Worm (Caenorhabditis elegans) whole organism, L4/young adult: ENCODE results near the gene daf-19.

Source experiments
- W03F9.2 ChIP-seq: fragments of 150-350 bp; optimal IDR thresholded peaks from 2 replicates; lab custom pipeline; 2014; ENCODE audit warnings: missing biosample characterization, missing genetic modification characterization
- dao-5 ChIP-seq: sonication (generic microtip); optimal IDR thresholded peaks from 2 replicates; lab custom pipeline; 2016; ENCODE audit warnings: missing genotype, missing genetic modification characterization, moderate library complexity, missing compliant biosample characterization
- him-1 ChIP-seq: sonication (generic microtip); optimal IDR thresholded peaks from 2 replicates; lab custom pipeline; 2016; ENCODE audit warnings: missing genotype, missing genetic modification reagents, missing genetic modification characterization, missing compliant biosample characterization

daf-19 gene

ce11 chrII:10134285-10134995 lies 34.7 kb downstream of the daf-19 start, which contains the start of gene F27E5.9:
Gene F27E5.9 (plus strand): TSS chrII:10134945.
- TF ChIP-seq W03F9.2 (tag; lab: Kevin White, UChicago) (no peak), him-1 (tag; lab: Kevin White, UChicago) (no peak), dao-5 (tag; lab: Kevin White, UChicago) (no peak)

ce11 chrII:10132818-10133217 lies 36.3 kb downstream of the daf-19 start:
- TF ChIP-seq W03F9.2 (tag; lab: Kevin White, UChicago) (no peak), dao-5 (tag; lab: Kevin White, UChicago) (no peak), him-1 (tag; lab: Kevin White, UChicago) (no peak)

- no peak for TF ChIP-seq him-1 (tag; lab: Kevin White, UChicago)
- no peak for TF ChIP-seq dao-5 (tag; lab: Kevin White, UChicago)
- TF ChIP-seq W03F9.2 (tag; lab: Kevin White, UChicago), result no peak
Observed at ce11 chrII:10131760-10132159, 37.4 kb downstream of the daf-19 start, which contains the start of gene F27E5.5. Gene F27E5.5 (minus strand): TSS chrII:10131860.

- TF ChIP-seq W03F9.2 (tag; lab: Kevin White, UChicago) (no peak), him-1 (tag; lab: Kevin White, UChicago) (no peak)
Observed at ce11 chrII:10127389-10127788, 41.8 kb downstream of the daf-19 start, which contains the start of gene F27E5.8. Gene F27E5.8 (minus strand): TSS chrII:10127489.

- TF ChIP-seq W03F9.2 (tag; lab: Kevin White, UChicago) (no peak), dao-5 (tag; lab: Kevin White, UChicago) (no peak), him-1 (tag; lab: Kevin White, UChicago) (no peak)
Observed at ce11 chrII:10122465-10122864, 46.7 kb downstream of the daf-19 start, which contains the start of gene F27E5.7. Gene F27E5.7 (plus strand): TSS chrII:10122765.

- TF ChIP-seq dao-5 (tag; lab: Kevin White, UChicago), result no peak
- no peak for TF ChIP-seq W03F9.2 (tag; lab: Kevin White, UChicago)
- no peak for TF ChIP-seq him-1 (tag; lab: Kevin White, UChicago)
Observed at ce11 chrII:10121725-10122124, 47.4 kb downstream of the daf-19 start, which contains the start of gene lov-1. Gene lov-1 (minus strand): TSS chrII:10121825.

- TF ChIP-seq him-1 (tag; lab: Kevin White, UChicago) (no peak), W03F9.2 (tag; lab: Kevin White, UChicago) (no peak), dao-5 (tag; lab: Kevin White, UChicago) (no peak)
Observed at ce11 chrII:10116690-10117089, 52.5 kb downstream of the daf-19 start.

ce11 chrII:10108377-10108776 lies 60.8 kb downstream of the daf-19 start, which contains the start of the genes ZK945.7 and ZK945.8:
Gene ZK945.7 (minus strand): TSS chrII:10108477.
Gene ZK945.8 (plus strand): TSS chrII:10108651.
- TF ChIP-seq dao-5 (tag; lab: Kevin White, UChicago), result no peak
- no peak for TF ChIP-seq W03F9.2 (tag; lab: Kevin White, UChicago)
- TF ChIP-seq him-1 (tag; lab: Kevin White, UChicago), result no peak
